Worm (Caenorhabditis elegans) whole organism, early embryonic: ENCODE data around the gene unc-84.

Source experiments
- B0310.2 ChIP-seq: sonication (generic microtip); optimal IDR thresholded peaks from 2 replicates; lab custom pipeline; 2016; ENCODE audit warnings: mild to moderate bottlenecking, missing genetic modification characterization, missing compliant biosample characterization
- F13C5.2 ChIP-seq: sonication (generic microtip); optimal IDR thresholded peaks from 2 replicates; lab custom pipeline; 2017; ENCODE audit warnings: mild to moderate bottlenecking, missing genetic modification characterization, inconsistent platforms, missing compliant biosample characterization
- aly-1 ChIP-seq: sonication (generic microtip); optimal IDR thresholded peaks from 2 replicates; lab custom pipeline; 2016; ENCODE audit warnings: missing genetic modification characterization, missing compliant biosample characterization
- ama-1 ChIP-seq: fragments of 150-350 bp; optimal IDR thresholded peaks from 2 replicates; lab custom pipeline; 2014
- ceh-13 ChIP-seq: fragments of 200-800 bp; sonication (Bioruptor generic); optimal IDR thresholded peaks from 2 replicates; lab custom pipeline; 2018; ENCODE audit warnings: mild to moderate bottlenecking, missing genetic modification characterization, missing compliant biosample characterization
- ceh-36 ChIP-seq: sonication (generic microtip); optimal IDR thresholded peaks from 2 replicates; lab custom pipeline; 2016; ENCODE audit warnings: missing genetic modification characterization, inconsistent platforms, missing compliant biosample characterization
- ets-7 ChIP-seq: sonication (generic microtip); optimal IDR thresholded peaks from 2 replicates; lab custom pipeline; 2016; ENCODE audit warnings: missing genotype, missing genetic modification characterization, missing compliant biosample characterization
- flt-1 ChIP-seq: fragments of 200-800 bp; sonication (Bioruptor generic); IDR thresholded peaks from 2 replicates; pipeline ENCODE4 v1.3.6; 2022; ENCODE audit warnings: missing genetic modification characterization, missing compliant biosample characterization
- hmbx-1 ChIP-seq: sonication (generic microtip); optimal IDR thresholded peaks from 2 replicates; lab custom pipeline; 2016; ENCODE audit warnings: mild to moderate bottlenecking, missing genetic modification characterization, missing compliant biosample characterization
- hmg-4 ChIP-seq: fragments of 200-800 bp; sonication (Bioruptor generic); optimal IDR thresholded peaks from 2 replicates; lab custom pipeline; 2018; ENCODE audit warnings: mild to moderate bottlenecking, missing genetic modification characterization, missing compliant biosample characterization
- hnd-1 ChIP-seq: sonication (generic microtip); optimal IDR thresholded peaks from 2 replicates; lab custom pipeline; 2016; ENCODE audit warnings: missing genetic modification characterization, missing compliant biosample characterization
- pes-1 ChIP-seq: fragments of 200-800 bp; sonication (Bioruptor generic); IDR thresholded peaks from 2 replicates; pipeline ENCODE4 v1.3.6; 2022; ENCODE audit warnings: missing genetic modification reagents, missing genetic modification characterization, missing compliant biosample characterization
- scrt-1 ChIP-seq: fragments of 200-800 bp; sonication (Bioruptor generic); IDR thresholded peaks from 2 replicates; pipeline ENCODE4 v1.3.6; 2022; ENCODE audit warnings: missing genetic modification characterization, missing compliant biosample characterization
- sea-1 ChIP-seq: fragments of 200-800 bp; sonication (Bioruptor generic); conservative IDR thresholded peaks from 2 replicates; pipeline ENCODE4 v1.3.6; 2022; ENCODE audit warnings: missing genetic modification characterization, missing compliant biosample characterization
- tbx-11 ChIP-seq: fragments of 200-800 bp; sonication (Bioruptor generic); IDR thresholded peaks from 2 replicates; pipeline ENCODE4 v1.3.6; 2022; ENCODE audit warnings: missing genetic modification characterization, missing compliant biosample characterization
- tbx-37 ChIP-seq: fragments of 200-800 bp; sonication (Bioruptor generic); conservative IDR thresholded peaks from 2 replicates; pipeline ENCODE4 v1.3.6; 2022; ENCODE audit warnings: missing genetic modification reagents, missing genetic modification characterization, missing compliant biosample characterization
- tra-4 ChIP-seq: sonication (generic microtip); optimal IDR thresholded peaks from 2 replicates; lab custom pipeline; 2017; ENCODE audit warnings: missing genetic modification characterization, missing compliant biosample characterization

Gene unc-84

ce11 chrX:13610040-13610439 is 25.5 kb downstream of the unc-84 start:
- TF ChIP-seq scrt-1 (GFP tag; lab: Robert Waterston, UW), result no peak
- TF ChIP-seq hmg-4, result no peak
- no peak for TF ChIP-seq tra-4 (tag; lab: Kevin White, UChicago)
- no peak for TF ChIP-seq tbx-37 (GFP tag; lab: Robert Waterston, UW)
- TF ChIP-seq hmbx-1, result no peak
- TF ChIP-seq sea-1, result no peak
- no peak for TF ChIP-seq pes-1 (GFP tag; lab: Robert Waterston, UW)
- no peak for TF ChIP-seq hnd-1 (tag; lab: Kevin White, UChicago)
- no peak for TF ChIP-seq ceh-13 (GFP tag; lab: Kevin White, UChicago)
- TF ChIP-seq F13C5.2 (tag; lab: Kevin White, UChicago), result no peak
- TF ChIP-seq tbx-11 (GFP tag; lab: Robert Waterston, UW), result no peak
- no peak for TF ChIP-seq B0310.2 (tag; lab: Kevin White, UChicago)
- TF ChIP-seq ama-1 (lab: Kevin White, UChicago), result no peak
- no peak for TF ChIP-seq ceh-36
- TF ChIP-seq ets-7, result no peak
- TF ChIP-seq flt-1 (GFP tag; lab: Robert Waterston, UW), result no peak
- no peak for TF ChIP-seq aly-1 (tag; lab: Kevin White, UChicago)

ce11 chrX:13615181-13615580 is 30.6 kb downstream of the unc-84 start:
- no peak for TF ChIP-seq hmg-4
- no peak for TF ChIP-seq tbx-37 (GFP tag; lab: Robert Waterston, UW)
- TF ChIP-seq ama-1 (lab: Kevin White, UChicago), result no peak
- no peak for TF ChIP-seq pes-1 (GFP tag; lab: Robert Waterston, UW)
- TF ChIP-seq flt-1 (GFP tag; lab: Robert Waterston, UW), result no peak
- TF ChIP-seq tbx-11 (GFP tag; lab: Robert Waterston, UW), result no peak
- TF ChIP-seq F13C5.2 (tag; lab: Kevin White, UChicago), result no peak

- TF ChIP-seq flt-1 (GFP tag; lab: Robert Waterston, UW) (no peak), ets-7 (no peak), ceh-36 (no peak), hnd-1 (tag; lab: Kevin White, UChicago) (no peak), tbx-11 (GFP tag; lab: Robert Waterston, UW) (no peak), sea-1 (no peak), F13C5.2 (tag; lab: Kevin White, UChicago) (no peak), tra-4 (tag; lab: Kevin White, UChicago) (no peak), ceh-13 (GFP tag; lab: Kevin White, UChicago) (no peak), hmbx-1 (no peak), aly-1 (tag; lab: Kevin White, UChicago) (no peak), B0310.2 (tag; lab: Kevin White, UChicago) (no peak), tbx-37 (GFP tag; lab: Robert Waterston, UW) (no peak), pes-1 (GFP tag; lab: Robert Waterston, UW) (no peak), scrt-1 (GFP tag; lab: Robert Waterston, UW) (no peak)
Observed at ce11 chrX:13618574-13618973, 34.0 kb downstream of the unc-84 start, which contains the start of gene nlp-53. Gene nlp-53 (plus strand): TSS chrX:13618874.

- TF ChIP-seq aly-1 (tag; lab: Kevin White, UChicago) (no peak), hnd-1 (tag; lab: Kevin White, UChicago) (no peak), tra-4 (tag; lab: Kevin White, UChicago) (no peak), ceh-36 (no peak)
Observed at ce11 chrX:13621628-13622027, 37.1 kb downstream of the unc-84 start, which contains the start of gene Y12A6A.1. Gene Y12A6A.1 (minus strand): TSS chrX:13621728.

- TF ChIP-seq tra-4 (tag; lab: Kevin White, UChicago), result no peak
- TF ChIP-seq tbx-37 (GFP tag; lab: Robert Waterston, UW), result no peak
- no peak for TF ChIP-seq hmbx-1
- TF ChIP-seq hmg-4, result no peak
- TF ChIP-seq hnd-1 (tag; lab: Kevin White, UChicago), result no peak
- no peak for TF ChIP-seq B0310.2 (tag; lab: Kevin White, UChicago)
- TF ChIP-seq aly-1 (tag; lab: Kevin White, UChicago), result no peak
- TF ChIP-seq F13C5.2 (tag; lab: Kevin White, UChicago), result no peak
- TF ChIP-seq ceh-13 (GFP tag; lab: Kevin White, UChicago), result no peak
- TF ChIP-seq scrt-1 (GFP tag; lab: Robert Waterston, UW), result no peak
- TF ChIP-seq ama-1 (lab: Kevin White, UChicago), result no peak
- TF ChIP-seq flt-1 (GFP tag; lab: Robert Waterston, UW), result no peak
- TF ChIP-seq ets-7, result no peak
- no peak for TF ChIP-seq tbx-11 (GFP tag; lab: Robert Waterston, UW)
- TF ChIP-seq sea-1, result no peak
- TF ChIP-seq pes-1 (GFP tag; lab: Robert Waterston, UW), result no peak
- TF ChIP-seq ceh-36, result no peak
Observed at ce11 chrX:13631122-13631672, 46.6 kb downstream of the unc-84 start, which contains the start of gene nlg-1. Gene nlg-1 (minus strand): TSS chrX:13631172.

ce11 chrX:13632245-13632644 is 47.7 kb downstream of the unc-84 start:
- TF ChIP-seq sea-1 (no peak), scrt-1 (GFP tag; lab: Robert Waterston, UW) (no peak), aly-1 (tag; lab: Kevin White, UChicago) (no peak), hmbx-1 (no peak), tbx-11 (GFP tag; lab: Robert Waterston, UW) (no peak), flt-1 (GFP tag; lab: Robert Waterston, UW) (no peak), ceh-13 (GFP tag; lab: Kevin White, UChicago) (no peak), hmg-4 (no peak), tbx-37 (GFP tag; lab: Robert Waterston, UW) (no peak), ama-1 (lab: Kevin White, UChicago) (no peak), B0310.2 (tag; lab: Kevin White, UChicago) (no peak), ets-7 (no peak)

- TF ChIP-seq hmbx-1, result no peak
- no peak for TF ChIP-seq flt-1 (GFP tag; lab: Robert Waterston, UW)
- TF ChIP-seq tbx-37 (GFP tag; lab: Robert Waterston, UW), result no peak
- no peak for TF ChIP-seq ceh-13 (GFP tag; lab: Kevin White, UChicago)
- no peak for TF ChIP-seq aly-1 (tag; lab: Kevin White, UChicago)
- no peak for TF ChIP-seq ceh-36
- TF ChIP-seq scrt-1 (GFP tag; lab: Robert Waterston, UW), result no peak
- TF ChIP-seq ets-7, result no peak
Observed at ce11 chrX:13633032-13633431, 48.5 kb downstream of the unc-84 start.
